Worm (Caenorhabditis elegans) whole organism, L2 larva: ENCODE results near the gene ula-1.

Experiments
- ama-1 ChIP-seq: fragments of 150-350 bp; optimal IDR thresholded peaks from 2 replicates; lab custom pipeline; 2018; ENCODE audit warnings: inconsistent platforms
- egl-27 ChIP-seq: sonication (generic microtip); optimal IDR thresholded peaks from 3 replicates; lab custom pipeline; 2017; ENCODE audit warnings: missing biosample characterization, missing genetic modification reagents, missing genetic modification characterization

- TF ChIP-seq ama-1 (lab: Kevin White, UChicago) (no peak), egl-27 (no peak)
These were observed 13.8 kb downstream of the ula-1 start for ce11 chrIII:4906365-4906764.
